Worm (Caenorhabditis elegans): ENCODE measurements around the gene mpz-5.

DNA sequence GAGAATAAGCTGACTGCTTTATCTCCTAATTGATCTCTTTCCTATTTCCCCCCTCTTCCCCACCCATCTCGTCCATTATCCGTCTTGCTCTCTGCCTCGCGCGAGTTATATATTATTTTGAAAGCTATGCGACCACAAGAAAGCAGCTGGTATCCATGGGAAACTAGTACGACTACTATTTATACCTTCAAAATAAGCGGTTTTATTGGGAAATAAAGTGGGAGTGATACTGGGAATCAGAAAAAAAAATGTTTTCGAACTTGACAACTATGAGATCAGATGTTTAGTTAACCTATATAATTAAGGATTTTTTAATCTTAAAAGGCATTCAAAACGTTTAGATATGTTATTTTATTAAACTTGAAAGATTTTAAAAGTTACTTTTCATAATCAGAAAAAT lies 33.9 kb downstream of the mpz-5 start:
- no peak for TF ChIP-seq pes-1 (GFP tag; IDR thresholded peaks at IDR 0.05)
- TF ChIP-seq ceh-36 (tag; optimal IDR thresholded peaks at IDR 0.05), result no peak
- no peak for TF ChIP-seq ama-1 (optimal IDR thresholded peaks at IDR 0.05)
- no peak for TF ChIP-seq hnd-1 (tag; optimal IDR thresholded peaks at IDR 0.05)
- TF ChIP-seq sea-1 (GFP tag; conservative IDR thresholded peaks at IDR 0.05), result no peak
- no peak for TF ChIP-seq ets-7 (tag; optimal IDR thresholded peaks at IDR 0.05)
- TF ChIP-seq tra-4 (tag; optimal IDR thresholded peaks at IDR 0.05), result no peak
- TF ChIP-seq flt-1 (GFP tag; IDR thresholded peaks at IDR 0.05), result no peak
- no peak for TF ChIP-seq hmg-4 (GFP tag; optimal IDR thresholded peaks at IDR 0.05)
- TF ChIP-seq B0310.2 (tag; optimal IDR thresholded peaks at IDR 0.05), result no peak
